Worm (Caenorhabditis elegans): Measurements from ENCODE around the gene M01D1.12.
"Not testable (repeated sequence)": the region's sequence is repeated elsewhere in the genome, so short reads cannot be mapped to it uniquely, and the experiment has no call there.

M01D1.12 gene

ce11 chrII:1024684-1025083, 2.1 kb upstream of the M01D1.12 start, which contains the start of gene btb-11:
TSS of gene btb-11 (minus strand) at chrII:1024784.
- not testable (repeated sequence) for TF ChIP-seq klf-2 (GFP tag; conservative IDR thresholded peaks at IDR 0.05); ztf-23 (GFP tag; IDR thresholded peaks at IDR 0.05); cog-1 (tag; optimal IDR thresholded peaks at IDR 0.05)

ce11 chrII:1028602-1029001, 1.8 kb downstream of the M01D1.12 start, which contains the start of gene math-34:
TSS of gene math-34 (plus strand) at chrII:1028972.
- TF ChIP-seq flt-1 (GFP tag; IDR thresholded peaks at IDR 0.05), result no peak
- no peak for TF ChIP-seq ztf-23 (GFP tag; IDR thresholded peaks at IDR 0.05)
- TF ChIP-seq klf-2 (GFP tag; conservative IDR thresholded peaks at IDR 0.05), result no peak
- no peak for TF ChIP-seq ref-1 (GFP tag; conservative IDR thresholded peaks at IDR 0.05)
- TF ChIP-seq med-1 (GFP tag; optimal IDR thresholded peaks at IDR 0.05; ENCODE audit: insufficient read depth), result no peak
- TF ChIP-seq T22C8.4 (GFP tag; IDR thresholded peaks at IDR 0.05), result no peak
- TF ChIP-seq tab-1 (GFP tag; IDR thresholded peaks at IDR 0.05), result no peak
- no peak for TF ChIP-seq cog-1 (tag; optimal IDR thresholded peaks at IDR 0.05)
- no peak for TF ChIP-seq ztf-29 (GFP tag; IDR thresholded peaks at IDR 0.05)

ce11 chrII:1040464-1040863, 13.7 kb downstream of the M01D1.12 start, which contains the start of gene fbxb-39:
TSS of gene fbxb-39 (minus strand) at chrII:1040564.
- TF ChIP-seq ztf-29 (GFP tag; IDR thresholded peaks at IDR 0.05) (no peak), ref-1 (GFP tag; conservative IDR thresholded peaks at IDR 0.05) (no peak), ztf-23 (GFP tag; IDR thresholded peaks at IDR 0.05) (no peak), tab-1 (GFP tag; IDR thresholded peaks at IDR 0.05) (no peak)

ce11 chrII:1042227-1042626, 15.5 kb downstream of the M01D1.12 start, which contains the start of gene fbxb-41:
TSS of gene fbxb-41 (minus strand) at chrII:1042327.
- TF ChIP-seq T22C8.4 (GFP tag; IDR thresholded peaks at IDR 0.05) (no peak), ztf-29 (GFP tag; IDR thresholded peaks at IDR 0.05) (no peak), med-1 (GFP tag; optimal IDR thresholded peaks at IDR 0.05; ENCODE audit: insufficient read depth) (no peak), ref-1 (GFP tag; conservative IDR thresholded peaks at IDR 0.05) (no peak), flt-1 (GFP tag; IDR thresholded peaks at IDR 0.05) (no peak), tab-1 (GFP tag; IDR thresholded peaks at IDR 0.05) (no peak), ztf-23 (GFP tag; IDR thresholded peaks at IDR 0.05) (no peak), klf-2 (GFP tag; conservative IDR thresholded peaks at IDR 0.05) (no peak), cog-1 (tag; optimal IDR thresholded peaks at IDR 0.05) (no peak)

ce11 chrII:1043932-1044331, 17.2 kb downstream of the M01D1.12 start, which contains the start of gene fbxb-45:
TSS of gene fbxb-45 (minus strand) at chrII:1044032.
- TF ChIP-seq T22C8.4 (GFP tag; IDR thresholded peaks at IDR 0.05), result peak; percentile 58

ce11 chrII:1045692-1046091, 18.9 kb downstream of the M01D1.12 start, which contains the start of gene str-148:
TSS of gene str-148 (plus strand) at chrII:1045992.
- TF ChIP-seq med-1 (GFP tag; optimal IDR thresholded peaks at IDR 0.05; ENCODE audit: insufficient read depth) (no peak), ztf-29 (GFP tag; IDR thresholded peaks at IDR 0.05) (no peak), T22C8.4 (GFP tag; IDR thresholded peaks at IDR 0.05) (no peak), cog-1 (tag; optimal IDR thresholded peaks at IDR 0.05) (no peak), klf-2 (GFP tag; conservative IDR thresholded peaks at IDR 0.05) (no peak), ztf-23 (GFP tag; IDR thresholded peaks at IDR 0.05) (no peak), ref-1 (GFP tag; conservative IDR thresholded peaks at IDR 0.05) (no peak), tab-1 (GFP tag; IDR thresholded peaks at IDR 0.05) (no peak), flt-1 (GFP tag; IDR thresholded peaks at IDR 0.05) (no peak)

- TF ChIP-seq med-1 (GFP tag; optimal IDR thresholded peaks at IDR 0.05; ENCODE audit: insufficient read depth), result no peak
Observed at ce11 chrII:1046937-1047336, 20.2 kb downstream of the M01D1.12 start.

ce11 chrII:1049849-1050248, 23.1 kb downstream of the M01D1.12 start, which contains the start of gene fbxb-40:
TSS of gene fbxb-40 (minus strand) at chrII:1049949.
- TF ChIP-seq med-1 (GFP tag; optimal IDR thresholded peaks at IDR 0.05; ENCODE audit: insufficient read depth) (no peak), flt-1 (GFP tag; IDR thresholded peaks at IDR 0.05) (peak; percentile 47; the same call in 1 of the 2 replicates), cog-1 (tag; optimal IDR thresholded peaks at IDR 0.05) (no peak), tab-1 (GFP tag; IDR thresholded peaks at IDR 0.05) (no peak)

ce11 chrII:1054724-1055123, 28.0 kb downstream of the M01D1.12 start, which contains the start of gene K02E7.7:
TSS of gene K02E7.7 (plus strand) at chrII:1055024.
- not testable (repeated sequence) for TF ChIP-seq flt-1, ztf-29, T22C8.4 (GFP tag; IDR thresholded peaks at IDR 0.05)

- no peak for TF ChIP-seq med-1 (GFP tag; optimal IDR thresholded peaks at IDR 0.05; ENCODE audit: insufficient read depth)
- TF ChIP-seq cog-1 (tag; optimal IDR thresholded peaks at IDR 0.05), result no peak
- TF ChIP-seq ztf-29 (GFP tag; IDR thresholded peaks at IDR 0.05), result no peak
Observed at ce11 chrII:1056844-1057243, 30.1 kb downstream of the M01D1.12 start.

- not testable (repeated sequence) for TF ChIP-seq ref-1 (GFP tag; conservative IDR thresholded peaks at IDR 0.05); klf-2 (GFP tag; conservative IDR thresholded peaks at IDR 0.05); cog-1 (tag; optimal IDR thresholded peaks at IDR 0.05)
Observed at ce11 chrII:1060702-1061101, 33.9 kb downstream of the M01D1.12 start, which contains the start of gene btb-10. TSS of gene btb-10 (minus strand) at chrII:1060802.

Measured in whole organism, midembryonic.